Worm (Caenorhabditis elegans) whole organism, L4 larva: ENCODE measurements around the gene K03B4.4.

Source experiments
- Y48G9A.11 ChIP-seq: fragments of 200-800 bp; sonication (Bioruptor generic); IDR thresholded peaks from 2 replicates; pipeline ENCODE4 v1.3.6; 2022; ENCODE audit warnings: missing genetic modification reagents, missing genetic modification characterization, missing compliant biosample characterization
- ama-1 ChIP-seq: fragments of 150-350 bp; optimal IDR thresholded peaks from 2 replicates; lab custom pipeline; 2014; ENCODE audit warnings: inconsistent platforms, mixed read lengths
- egl-27 ChIP-seq: sonication (generic microtip); optimal IDR thresholded peaks from 3 replicates; lab custom pipeline; 2017; ENCODE audit warnings: missing biosample characterization, missing genetic modification reagents, missing genetic modification characterization
- fos-1 ChIP-seq: fragments of 150-350 bp; optimal IDR thresholded peaks from 2 replicates; lab custom pipeline; 2014; ENCODE audit warnings: missing biosample characterization, missing genetic modification characterization
- hmg-1.1 ChIP-seq: fragments of 200-800 bp; sonication (Bioruptor generic); IDR thresholded peaks from 2 replicates; pipeline ENCODE4 v1.3.6; 2022; ENCODE audit warnings: missing genetic modification reagents, missing genetic modification characterization, missing compliant biosample characterization
- lin-15B ChIP-seq: fragments of 150-350 bp; sonication (generic microtip); optimal IDR thresholded peaks from 3 replicates; lab custom pipeline; 2014; ENCODE audit warnings: missing biosample characterization, missing genetic modification characterization
- lsy-2 ChIP-seq, 2 experiments: fragments of 150-350 bp in 1 of 2; sonication (generic microtip) in 1 of 2; optimal IDR thresholded peaks; 2 replicates each; lab custom pipeline; 2014 to 2017; ENCODE audit warnings: missing biosample characterization in 2 of 2, missing genetic modification characterization in 2 of 2
- nhr-25 ChIP-seq: sonication (generic microtip); optimal IDR thresholded peaks from 2 replicates; lab custom pipeline; 2017; ENCODE audit warnings: missing genetic modification characterization, mild to moderate bottlenecking, missing compliant biosample characterization, antibody characterized with exemption, moderate library complexity, borderline replicate concordance; ENCODE audit not compliant: insufficient read depth
- nhr-76 ChIP-seq: fragments of 150-350 bp; optimal IDR thresholded peaks from 2 replicates; lab custom pipeline; 2014; ENCODE audit warnings: missing biosample characterization, missing genetic modification characterization
- nhr-77 ChIP-seq: fragments of 150-350 bp; optimal IDR thresholded peaks from 2 replicates; lab custom pipeline; 2014; ENCODE audit warnings: missing biosample characterization, missing genetic modification characterization
- pha-4 ChIP-seq, 2 experiments: fragments of 150-350 bp in 1 of 2; fragments of 200-800 bp in 1 of 2; sonication (Bioruptor generic) in 1 of 2; IDR thresholded peaks in 1 of 2; optimal IDR thresholded peaks in 1 of 2; 2 replicates each; pipeline versions ENCODE4 v1.3.6 to Lab custom; 2014 to 2022; ENCODE audit warnings: missing genetic modification characterization in 2 of 2, missing genetic modification reagents in 2 of 2, missing biosample characterization in 1 of 2, missing compliant biosample characterization in 1 of 2
- unc-130 ChIP-seq: sonication (generic microtip); optimal IDR thresholded peaks from 2 replicates; lab custom pipeline; 2016; ENCODE audit warnings: missing genetic modification reagents, missing genetic modification characterization, missing compliant biosample characterization
- unc-62 ChIP-seq, 3 experiments: fragments of 150-350 bp in 1 of 3; sonication (generic microtip); optimal IDR thresholded peaks in 2 of 3; peaks in 1 of 3; 1 replicate in 1 of 3; 2 replicates in 2 of 3; lab custom pipeline; 2014 to 2017; ENCODE audit warnings: missing biosample characterization in 3 of 3, missing genetic modification characterization in 3 of 3, missing genetic modification reagents in 3 of 3, missing genotype in 1 of 3

ce11 chrV:4694466-4695092 lies 12.8 kb downstream of the K03B4.4 start:
- no peak for TF ChIP-seq egl-27 (tag; lab: Kevin White, UChicago)
- peak; percentile 13 for TF ChIP-seq ama-1 (lab: Kevin White, UChicago)
- TF ChIP-seq nhr-76 (tag; lab: Kevin White, UChicago) = no peak
- no peak for TF ChIP-seq pha-4 (GFP tag; IDR thresholded peaks at IDR 0.05; lab: Robert Waterston, UW)
- TF ChIP-seq pha-4 (tag; optimal IDR thresholded peaks at IDR 0.05; lab: Kevin White, UChicago) = no peak
- TF ChIP-seq nhr-25 (tag; lab: Kevin White, UChicago) = no peak
- TF ChIP-seq hmg-1.1 = no peak
- no peak for TF ChIP-seq Y48G9A.11 (GFP tag; lab: Robert Waterston, UW)
- no peak for TF ChIP-seq nhr-77 (tag; lab: Kevin White, UChicago)
- peak in 1 of 2 experiments; percentile 74 for TF ChIP-seq unc-62 (GFP tag; optimal IDR thresholded peaks at IDR 0.05 in 1 of 2; lab: Kevin White, UChicago)
- no peak for TF ChIP-seq unc-62 (tag; optimal IDR thresholded peaks at IDR 0.05; lab: Kevin White, UChicago)
- no peak for TF ChIP-seq fos-1 (tag; lab: Kevin White, UChicago)
- no peak for TF ChIP-seq lin-15B (tag; lab: Kevin White, UChicago)
- peak in 1 of 2 experiments; percentile 5 for TF ChIP-seq lsy-2 (tag; optimal IDR thresholded peaks at IDR 0.05; lab: Kevin White, UChicago)
- no peak for TF ChIP-seq unc-130 (GFP tag; lab: Kevin White, UChicago)
